Fruit fly (Drosophila melanogaster) whole organism, embryonic: ENCODE measurements around the gene anchor.
A peak's percentile ranks its signal among the peaks of the same experiment; 100 is the strongest.

Experiments
- Asciz ChIP-seq: fragments of 200-800 bp; sonication (Bioruptor generic); optimal IDR thresholded peaks from 2 replicates; lab custom pipeline; 2017; ENCODE audit warnings: missing biosample characterization, mild to moderate bottlenecking, missing genetic modification characterization, missing genetic modification reagents
- B-H1 ChIP-seq: fragments of 200-800 bp; sonication (Bioruptor generic); IDR thresholded peaks from 3 replicates; pipeline ENCODE4 v1.3.6; 2022; ENCODE audit warnings: missing biosample characterization, missing genetic modification characterization
- B-H2 ChIP-seq: fragments of 200-800 bp; sonication (Bioruptor generic); optimal IDR thresholded peaks from 2 replicates; lab custom pipeline; 2018; ENCODE audit warnings: missing biosample characterization, mild to moderate bottlenecking, missing genetic modification characterization
- CG10147 ChIP-seq: fragments of 200-800 bp; sonication (Bioruptor generic); optimal IDR thresholded peaks from 2 replicates; lab custom pipeline; 2019; ENCODE audit warnings: missing biosample characterization, mild to moderate bottlenecking, missing genetic modification characterization, moderate library complexity
- CG10267 ChIP-seq: fragments of 200-800 bp; sonication (Bioruptor generic); optimal IDR thresholded peaks from 2 replicates; lab custom pipeline; 2018; ENCODE audit warnings: missing biosample characterization, mild to moderate bottlenecking, missing genetic modification characterization, moderate library complexity
- CG10321 ChIP-seq: fragments of 200-800 bp; sonication (Bioruptor generic); IDR thresholded peaks from 2 replicates; pipeline ENCODE4 v1.3.6; 2022; ENCODE audit warnings: missing biosample characterization, missing genetic modification characterization
- CG11456 ChIP-seq: fragments of 200-800 bp; sonication (Bioruptor generic); IDR thresholded peaks from 3 replicates; pipeline ENCODE4 v1.3.6; 2022; ENCODE audit warnings: missing biosample characterization, missing genetic modification characterization
- CG12236 ChIP-seq: fragments of 200-800 bp; sonication (Bioruptor generic); optimal IDR thresholded peaks from 2 replicates; lab custom pipeline; 2016; ENCODE audit warnings: missing biosample characterization, missing genetic modification characterization
- CG12942 ChIP-seq: fragments of 200-800 bp; sonication (Bioruptor generic); optimal IDR thresholded peaks from 3 replicates; lab custom pipeline; 2016; ENCODE audit warnings: missing biosample characterization, missing genetic modification characterization
- CG13624 ChIP-seq: fragments of 200-800 bp; sonication (Bioruptor generic); optimal IDR thresholded peaks from 2 replicates; lab custom pipeline; 2016; ENCODE audit warnings: missing biosample characterization, missing genetic modification characterization
- CG14441 ChIP-seq: fragments of 200-800 bp; sonication (Bioruptor generic); IDR thresholded peaks from 2 replicates; pipeline ENCODE4 v1.3.6; 2022; ENCODE audit warnings: missing biosample characterization, missing genetic modification characterization
- CG15601 ChIP-seq: fragments of 200-800 bp; sonication (Bioruptor generic); optimal IDR thresholded peaks from 3 replicates; lab custom pipeline; 2019; ENCODE audit warnings: missing biosample characterization, mild to moderate bottlenecking, missing genetic modification characterization, moderate library complexity
- CG17361 ChIP-seq: fragments of 200-800 bp; sonication (Bioruptor generic); IDR thresholded peaks from 3 replicates; pipeline ENCODE4 v1.3.6; 2022; ENCODE audit warnings: missing biosample characterization, missing genetic modification characterization
- CG17802 ChIP-seq: fragments of 200-800 bp; sonication (Bioruptor generic); optimal IDR thresholded peaks from 2 replicates; lab custom pipeline; 2018; ENCODE audit warnings: missing biosample characterization, mild to moderate bottlenecking, missing genetic modification characterization, moderate library complexity
- CG31441 ChIP-seq: fragments of 200-800 bp; sonication (Bioruptor generic); IDR thresholded peaks from 2 replicates; pipeline ENCODE4 v1.3.6; 2022; ENCODE audit warnings: missing biosample characterization, missing genetic modification characterization
- CG33213 ChIP-seq: fragments of 200-800 bp; sonication (Bioruptor generic); optimal IDR thresholded peaks from 3 replicates; lab custom pipeline; 2016; ENCODE audit warnings: missing biosample characterization, missing genetic modification characterization
- CG5245 ChIP-seq: fragments of 200-800 bp; sonication (Bioruptor generic); optimal IDR thresholded peaks from 3 replicates; lab custom pipeline; 2016; ENCODE audit warnings: missing biosample characterization, missing genetic modification characterization
- CG6175 ChIP-seq: fragments of 200-800 bp; sonication (Bioruptor generic); IDR thresholded peaks from 3 replicates; pipeline ENCODE4 v1.3.6; 2022; ENCODE audit warnings: missing biosample characterization, missing genetic modification characterization
- CG6765 ChIP-seq: fragments of 200-800 bp; sonication (Bioruptor generic); optimal IDR thresholded peaks from 3 replicates; lab custom pipeline; 2017; ENCODE audit warnings: missing biosample characterization, mild to moderate bottlenecking, missing genetic modification characterization
- CG7357 ChIP-seq: fragments of 200-800 bp; sonication (Bioruptor generic); IDR thresholded peaks from 3 replicates; pipeline ENCODE4 v1.3.6; 2022; ENCODE audit warnings: missing biosample characterization, missing genetic modification characterization
- CG7556 ChIP-seq: fragments of 200-800 bp; sonication (Bioruptor generic); optimal IDR thresholded peaks from 2 replicates; lab custom pipeline; 2017; ENCODE audit warnings: missing biosample characterization, mild to moderate bottlenecking, missing genetic modification characterization
- CG8281 ChIP-seq: fragments of 200-800 bp; sonication (Bioruptor generic); optimal IDR thresholded peaks from 2 replicates; lab custom pipeline; 2018; ENCODE audit warnings: missing biosample characterization, mild to moderate bottlenecking, missing genetic modification characterization, moderate library complexity
- Camta ChIP-seq: fragments of 200-800 bp; sonication (Bioruptor generic); optimal IDR thresholded peaks from 2 replicates; lab custom pipeline; 2016; ENCODE audit warnings: missing biosample characterization, missing genetic modification characterization
- CoRest ChIP-seq: fragments of 200-800 bp; sonication (Bioruptor generic); optimal IDR thresholded peaks from 3 replicates; lab custom pipeline; 2018; ENCODE audit warnings: missing biosample characterization, mild to moderate bottlenecking, missing genetic modification characterization, moderate library complexity
- Dref ChIP-seq: fragments of 200-800 bp; sonication (Bioruptor generic); IDR thresholded peaks from 2 replicates; pipeline ENCODE4 v1.3.6; 2022; ENCODE audit warnings: missing biosample characterization, missing genetic modification characterization
- Hmx ChIP-seq: fragments of 200-800 bp; sonication (Bioruptor generic); optimal IDR thresholded peaks from 2 replicates; lab custom pipeline; 2016; ENCODE audit warnings: missing biosample characterization, missing genetic modification characterization
- Mad ChIP-seq: fragments of 200-800 bp; sonication (Bioruptor generic); optimal IDR thresholded peaks from 2 replicates; lab custom pipeline; 2016; ENCODE audit warnings: missing biosample characterization, missing genetic modification characterization
- NC2β ChIP-seq: fragments of 200-800 bp; sonication (Bioruptor generic); optimal IDR thresholded peaks from 2 replicates; lab custom pipeline; 2016; ENCODE audit warnings: missing biosample characterization, missing genetic modification characterization
- Poxn ChIP-seq: fragments of 200-800 bp; sonication (Bioruptor generic); IDR thresholded peaks from 2 replicates; pipeline ENCODE4 v1.3.6; 2022; ENCODE audit warnings: missing biosample characterization, missing genetic modification characterization
- Rx ChIP-seq: fragments of 200-800 bp; sonication (Bioruptor generic); IDR thresholded peaks from 2 replicates; pipeline ENCODE4 v1.3.6; 2022; ENCODE audit warnings: missing biosample characterization, missing genetic modification characterization
- bab2 ChIP-seq: fragments of 200-800 bp; sonication (Bioruptor generic); optimal IDR thresholded peaks from 2 replicates; lab custom pipeline; 2016; ENCODE audit warnings: missing biosample characterization, missing genetic modification characterization
- bsh ChIP-seq, 2 experiments: fragments of 200-800 bp; sonication (Bioruptor generic); optimal IDR thresholded peaks; 2 replicates each; lab custom pipeline; 2017 to 2018; ENCODE audit warnings: mild to moderate bottlenecking in 2 of 2, missing biosample characterization in 2 of 2, missing genetic modification characterization in 2 of 2, moderate library complexity in 1 of 2
- cato ChIP-seq: fragments of 200-800 bp; sonication (Bioruptor generic); optimal IDR thresholded peaks from 2 replicates; lab custom pipeline; 2016; ENCODE audit warnings: missing biosample characterization, missing genetic modification characterization, borderline replicate concordance
- chif ChIP-seq, 2 experiments: fragments of 200-800 bp; sonication (Bioruptor generic); optimal IDR thresholded peaks; 3 replicates each; lab custom pipeline; 2016; ENCODE audit warnings: missing biosample characterization in 2 of 2, missing genetic modification characterization in 2 of 2
- chn ChIP-seq: fragments of 200-800 bp; sonication (Bioruptor generic); optimal IDR thresholded peaks from 2 replicates; lab custom pipeline; 2016; ENCODE audit warnings: missing biosample characterization, missing genetic modification characterization
- ci ChIP-seq: fragments of 200-800 bp; sonication (Bioruptor generic); IDR thresholded peaks from 3 replicates; pipeline ENCODE4 v1.3.6; 2022; ENCODE audit warnings: missing biosample characterization, missing genetic modification characterization
- ems ChIP-seq: fragments of 200-800 bp; sonication (Bioruptor generic); optimal IDR thresholded peaks from 3 replicates; lab custom pipeline; 2016; ENCODE audit warnings: missing biosample characterization, missing genetic modification characterization
- ewg ChIP-seq: fragments of 200-800 bp; sonication (Bioruptor generic); optimal IDR thresholded peaks from 3 replicates; lab custom pipeline; 2017; ENCODE audit warnings: mild to moderate bottlenecking, missing biosample characterization, missing genetic modification reagents, missing genetic modification characterization
- fd3F ChIP-seq: fragments of 200-800 bp; sonication (Bioruptor generic); optimal IDR thresholded peaks from 2 replicates; lab custom pipeline; 2018; ENCODE audit warnings: missing biosample characterization, mild to moderate bottlenecking, missing genetic modification characterization, moderate library complexity
- fd64A ChIP-seq: fragments of 200-800 bp; sonication (Bioruptor generic); optimal IDR thresholded peaks from 3 replicates; lab custom pipeline; 2018; ENCODE audit warnings: missing biosample characterization, mild to moderate bottlenecking, missing genetic modification characterization
- jigr1 ChIP-seq: fragments of 200-800 bp; sonication (Bioruptor generic); IDR thresholded peaks from 3 replicates; pipeline ENCODE4 v1.3.6; 2022; ENCODE audit warnings: missing biosample characterization, missing genetic modification characterization
- luna ChIP-seq: fragments of 200-800 bp; sonication (Bioruptor generic); optimal IDR thresholded peaks from 2 replicates; lab custom pipeline; 2016; ENCODE audit warnings: missing biosample characterization, missing genetic modification characterization
- maf-S ChIP-seq: fragments of 200-800 bp; sonication (Bioruptor generic); optimal IDR thresholded peaks from 2 replicates; lab custom pipeline; 2016; ENCODE audit warnings: missing biosample characterization, missing genetic modification characterization
- mirr ChIP-seq: fragments of 200-800 bp; sonication (Bioruptor generic); optimal IDR thresholded peaks from 3 replicates; lab custom pipeline; 2018; ENCODE audit warnings: missing biosample characterization, mild to moderate bottlenecking, missing genetic modification characterization
- otp ChIP-seq: fragments of 200-800 bp; sonication (Bioruptor generic); IDR thresholded peaks from 3 replicates; pipeline ENCODE4, ENCODE4 v1.3.6; 2022; ENCODE audit warnings: missing biosample characterization, missing genetic modification characterization
- so ChIP-seq: fragments of 200-800 bp; sonication (Bioruptor generic); IDR thresholded peaks from 3 replicates; pipeline ENCODE4 v1.3.6; 2022; ENCODE audit warnings: missing biosample characterization, missing genetic modification characterization
- tap ChIP-seq: fragments of 200-800 bp; optimal IDR thresholded peaks from 3 replicates; lab custom pipeline; 2019; ENCODE audit warnings: missing biosample characterization, mild to moderate bottlenecking, missing genetic modification characterization, moderate library complexity
- tgo ChIP-seq: fragments of 200-800 bp; sonication (Bioruptor generic); IDR thresholded peaks from 3 replicates; pipeline ENCODE4 v1.3.6; 2022; ENCODE audit warnings: missing biosample characterization, missing genetic modification characterization
- toy ChIP-seq: fragments of 200-800 bp; sonication (Bioruptor generic); IDR thresholded peaks from 2 replicates; pipeline ENCODE4 v1.3.6; 2022; ENCODE audit warnings: missing biosample characterization, missing genetic modification characterization
- tx ChIP-seq: fragments of 200-800 bp; sonication (Bioruptor generic); optimal IDR thresholded peaks from 2 replicates; lab custom pipeline; 2016; ENCODE audit warnings: missing biosample characterization, missing genetic modification characterization
- wor ChIP-seq: fragments of 200-800 bp; sonication (Bioruptor generic); IDR thresholded peaks from 2 replicates; pipeline ENCODE4 v1.3.6; 2022; ENCODE audit warnings: missing biosample characterization, missing genetic modification characterization
- zf30C ChIP-seq: fragments of 200-800 bp; sonication (Bioruptor generic); optimal IDR thresholded peaks from 3 replicates; lab custom pipeline; 2018; ENCODE audit warnings: missing biosample characterization, mild to moderate bottlenecking, missing genetic modification characterization

anchor gene

DNA sequence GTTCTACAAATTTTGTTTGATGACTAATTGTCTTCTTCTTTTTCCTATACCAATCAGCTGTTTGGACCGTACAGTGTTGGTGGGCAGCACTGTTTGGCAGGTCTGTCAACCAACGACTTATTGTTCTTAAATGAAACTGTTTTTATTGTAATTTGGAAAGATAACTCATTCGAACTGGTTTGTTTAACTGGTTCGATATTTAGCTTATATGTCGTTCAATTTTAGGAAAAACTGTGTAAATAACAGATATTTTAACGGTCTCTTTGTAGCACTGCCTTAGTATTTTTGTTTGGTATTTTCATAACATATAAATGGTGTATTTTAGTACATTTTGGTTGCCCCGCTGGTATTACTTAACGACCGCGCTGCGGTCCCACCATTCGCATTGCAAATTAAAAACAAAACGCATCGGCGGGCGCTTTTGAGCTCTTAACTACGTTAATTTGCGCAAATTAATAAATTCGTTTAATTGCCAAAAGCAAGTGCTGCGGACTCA, at the start of gene anchor, which contains the start of gene Vps60 (continued):
- TF ChIP-seq cato (GFP tag; lab: Kevin White, UChicago), result peak; percentile 2
- TF ChIP-seq NC2β (GFP tag; lab: Kevin White, UChicago), result peak; percentile 86
- TF ChIP-seq Rx, result no peak
- TF ChIP-seq CG7556 (GFP tag; lab: Kevin White, UChicago), result peak; percentile 59
- TF ChIP-seq B-H1 (GFP tag; lab: Robert Waterston, UW), result no peak
- TF ChIP-seq CG5245 (GFP tag; lab: Kevin White, UChicago), result peak; percentile 26
- TF ChIP-seq CG12236 (GFP tag; lab: Kevin White, UChicago), result no peak
- TF ChIP-seq Poxn (GFP tag; lab: Robert Waterston, UW), result no peak
- TF ChIP-seq bsh (GFP tag; optimal IDR thresholded peaks at IDR 0.05; lab: Kevin White, UChicago), result peak in 1 of 2 experiments; percentile 1
- peak; percentile 99 for TF ChIP-seq CG10267 (tag; lab: Kevin White, UChicago)
- peak; percentile 46 for TF ChIP-seq bab2 (GFP tag; lab: Kevin White, UChicago)
- peak; percentile 75 for TF ChIP-seq ems (GFP tag; lab: Kevin White, UChicago)
- peak; percentile 18 for TF ChIP-seq CG12942 (GFP tag; lab: Kevin White, UChicago)
- TF ChIP-seq chif (GFP tag; optimal IDR thresholded peaks at IDR 0.05; lab: Kevin White, UChicago), result peak; percentile 56 to 58
- TF ChIP-seq ewg (GFP tag; lab: Kevin White, UChicago), result peak; percentile 16
- TF ChIP-seq tap, result no peak
- no peak for TF ChIP-seq tgo
- TF ChIP-seq Camta (GFP tag; lab: Kevin White, UChicago), result peak; percentile 66
- no peak for TF ChIP-seq CG7357 (GFP tag; lab: Robert Waterston, UW)
- no peak for TF ChIP-seq ci
- no peak for TF ChIP-seq wor (GFP tag; lab: Robert Waterston, UW)
- no peak for TF ChIP-seq toy
- no peak for TF ChIP-seq fd64A (GFP tag; lab: Kevin White, UChicago)
- TF ChIP-seq CG15601 (tag; lab: Kevin White, UChicago), result peak; percentile 62
- peak; percentile 54 for TF ChIP-seq CG6765
- TF ChIP-seq jigr1, result no peak
- no peak for TF ChIP-seq Dref (GFP tag; lab: Robert Waterston, UW)
- no peak for TF ChIP-seq CG14441 (GFP tag; lab: Robert Waterston, UW)
- peak; percentile 62 for TF ChIP-seq CoRest (tag; lab: Kevin White, UChicago)
- TF ChIP-seq otp, result no peak
- no peak for TF ChIP-seq CG6175 (GFP tag; lab: Robert Waterston, UW)
- peak; percentile 61 for TF ChIP-seq tx (GFP tag; lab: Kevin White, UChicago)
- peak; percentile 71 for TF ChIP-seq chn (GFP tag; lab: Kevin White, UChicago)
- TF ChIP-seq maf-S, result peak; percentile 65
- no peak for TF ChIP-seq so
- TF ChIP-seq CG31441 (GFP tag; lab: Robert Waterston, UW), result peak; percentile 56
- TF ChIP-seq CG17802, result no peak
- no peak for TF ChIP-seq CG11456 (GFP tag; lab: Robert Waterston, UW)
- peak; percentile 70; the same call in 2 of the 3 replicates for TF ChIP-seq CG17361
- TF ChIP-seq Asciz, result peak; percentile 13
- no peak for TF ChIP-seq B-H2 (GFP tag; lab: Kevin White, UChicago)
- peak; percentile 46 for TF ChIP-seq CG13624 (GFP tag; lab: Kevin White, UChicago)
- TF ChIP-seq zf30C (GFP tag; lab: Kevin White, UChicago), result no peak
- TF ChIP-seq fd3F (GFP tag; lab: Kevin White, UChicago), result no peak
- no peak for TF ChIP-seq mirr (GFP tag; lab: Kevin White, UChicago)
- peak; percentile 72 for TF ChIP-seq CG33213 (GFP tag; lab: Kevin White, UChicago)
- peak; percentile 33 for TF ChIP-seq Mad (GFP tag; lab: Kevin White, UChicago)
- peak; percentile 38 for TF ChIP-seq CG10147 (GFP tag; lab: Kevin White, UChicago)
- peak; percentile 40 for TF ChIP-seq Hmx (GFP tag; lab: Kevin White, UChicago)
- no peak for TF ChIP-seq CG10321 (GFP tag; lab: Robert Waterston, UW)
- no peak for TF ChIP-seq CG8281 (tag; lab: Kevin White, UChicago)
- TF ChIP-seq luna (GFP tag; lab: Kevin White, UChicago), result peak; percentile 45
